Worm (Caenorhabditis elegans) whole organism, L2 larva: ENCODE data around the gene F07C4.11.

ENCODE experiments used
- ama-1 ChIP-seq: fragments of 150-350 bp; optimal IDR thresholded peaks from 2 replicates; lab custom pipeline; 2018; ENCODE audit warnings: inconsistent platforms
- egl-27 ChIP-seq: sonication (generic microtip); optimal IDR thresholded peaks from 3 replicates; lab custom pipeline; 2017; ENCODE audit warnings: missing biosample characterization, missing genetic modification reagents, missing genetic modification characterization
- fos-1 ChIP-seq: fragments of 150-350 bp; optimal IDR thresholded peaks from 2 replicates; lab custom pipeline; 2014; ENCODE audit warnings: missing biosample characterization, missing genetic modification characterization
- sem-4 ChIP-seq: fragments of 150-350 bp; optimal IDR thresholded peaks from 2 replicates; lab custom pipeline; 2014; ENCODE audit warnings: missing biosample characterization, missing genetic modification reagents, missing genetic modification characterization
- ztf-1 ChIP-seq: fragments of 200-800 bp; sonication (Bioruptor generic); conservative IDR thresholded peaks from 2 replicates; pipeline ENCODE4 v1.3.6; 2022; ENCODE audit warnings: missing genetic modification characterization, missing compliant biosample characterization
- ztf-11 ChIP-seq: sonication (generic microtip); optimal IDR thresholded peaks from 2 replicates; lab custom pipeline; 2017; ENCODE audit warnings: missing biosample characterization, missing genetic modification characterization

DNA sequence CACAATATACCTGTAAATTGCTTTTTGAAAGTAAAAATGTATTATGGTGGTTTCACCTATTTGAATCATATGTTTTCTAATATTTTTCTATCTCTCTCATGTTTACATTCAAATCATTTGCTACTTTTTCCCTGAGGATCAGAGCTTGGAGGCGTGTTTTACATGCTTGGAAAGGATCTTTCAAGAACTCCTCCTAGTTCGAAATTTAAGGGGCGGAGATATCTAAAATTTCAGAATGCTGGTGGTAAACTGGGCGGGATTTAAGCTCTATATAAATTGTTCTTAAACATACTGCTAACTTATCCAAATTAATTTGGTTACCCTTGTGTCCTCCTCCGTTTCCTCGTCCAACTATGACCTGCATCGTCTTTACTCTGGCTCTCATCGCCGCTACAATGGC, 24.6 kb upstream of the F07C4.11 start, which contains the start of gene C12D5.5:
- no peak for TF ChIP-seq sem-4
- TF ChIP-seq ztf-11 (tag; lab: Kevin White, UChicago): no peak
- TF ChIP-seq ztf-1 (GFP tag; lab: Robert Waterston, UW): no peak
- TF ChIP-seq egl-27 (tag; lab: Kevin White, UChicago): no peak
- TF ChIP-seq ama-1 (lab: Kevin White, UChicago): no peak
- TF ChIP-seq fos-1 (tag; lab: Kevin White, UChicago): no peak
